Fruit fly (Drosophila melanogaster) whole organism, embryonic: ENCODE results near the gene PolG2.

Experiments used
- Atf3 ChIP-seq: fragments of 200-800 bp; sonication (Bioruptor generic); optimal IDR thresholded peaks from 3 replicates; lab custom pipeline; 2016; ENCODE audit warnings: missing biosample characterization, missing genetic modification characterization
- C15 ChIP-seq: fragments of 200-800 bp; sonication (Bioruptor generic); IDR thresholded peaks from 3 replicates; pipeline ENCODE4 v1.3.6; 2022; ENCODE audit warnings: missing biosample characterization, missing genetic modification characterization
- CG10274 ChIP-seq: fragments of 200-800 bp; sonication (Bioruptor generic); optimal IDR thresholded peaks from 3 replicates; lab custom pipeline; 2017; ENCODE audit warnings: missing biosample characterization, mild to moderate bottlenecking, missing genetic modification characterization
- CG10565 ChIP-seq: fragments of 200-800 bp; sonication (Bioruptor generic); optimal IDR thresholded peaks from 3 replicates; lab custom pipeline; 2016; ENCODE audit warnings: missing biosample characterization, mild to moderate bottlenecking, missing genetic modification characterization
- CG12104 ChIP-seq: fragments of 200-800 bp; sonication (Bioruptor generic); optimal IDR thresholded peaks from 3 replicates; lab custom pipeline; 2016; ENCODE audit warnings: missing biosample characterization, missing genetic modification characterization
- CG12219 ChIP-seq: fragments of 200-800 bp; sonication (Bioruptor generic); optimal IDR thresholded peaks from 3 replicates; lab custom pipeline; 2018; ENCODE audit warnings: missing biosample characterization, mild to moderate bottlenecking, missing genetic modification characterization
- CG1233 ChIP-seq: fragments of 200-800 bp; sonication (Bioruptor generic); optimal IDR thresholded peaks from 4 replicates; lab custom pipeline; 2018; ENCODE audit warnings: missing biosample characterization, mild to moderate bottlenecking, missing genetic modification characterization
- CG12659 ChIP-seq: fragments of 200-800 bp; sonication (Bioruptor generic); optimal IDR thresholded peaks from 3 replicates; lab custom pipeline; 2017; ENCODE audit warnings: mild to moderate bottlenecking, missing biosample characterization, missing genetic modification reagents, missing genetic modification characterization
- CG15011 ChIP-seq: fragments of 200-800 bp; sonication (Bioruptor generic); optimal IDR thresholded peaks from 3 replicates; lab custom pipeline; 2018; ENCODE audit warnings: missing biosample characterization, mild to moderate bottlenecking, missing genetic modification characterization
- CG1603 ChIP-seq: fragments of 200-800 bp; sonication (Bioruptor generic); optimal IDR thresholded peaks from 2 replicates; lab custom pipeline; 2019; ENCODE audit warnings: missing biosample characterization, mild to moderate bottlenecking, missing genetic modification characterization, moderate library complexity
- CG16813 ChIP-seq: fragments of 200-800 bp; sonication (Bioruptor generic); IDR thresholded peaks from 3 replicates; pipeline ENCODE4 v1.3.6; 2022; ENCODE audit warnings: missing biosample characterization, missing genetic modification characterization; ENCODE audit not compliant: partially characterized antibody
- CG3838 ChIP-seq: fragments of 200-800 bp; sonication (Bioruptor generic); optimal IDR thresholded peaks from 3 replicates; lab custom pipeline; 2016; ENCODE audit warnings: missing biosample characterization, missing genetic modification characterization
- CG3995 ChIP-seq: fragments of 200-800 bp; sonication (Bioruptor generic); optimal IDR thresholded peaks from 3 replicates; lab custom pipeline; 2016; ENCODE audit warnings: missing biosample characterization, missing genetic modification characterization
- CG42726 ChIP-seq: fragments of 200-800 bp; sonication (Bioruptor generic); IDR thresholded peaks from 2 replicates; pipeline ENCODE4 v1.3.6; 2022; ENCODE audit warnings: missing biosample characterization, missing genetic modification characterization; ENCODE audit not compliant: partially characterized antibody
- CG4360 ChIP-seq: fragments of 200-800 bp; sonication (Bioruptor generic); IDR thresholded peaks from 2 replicates; pipeline ENCODE4 v1.3.6; 2022; ENCODE audit warnings: missing biosample characterization, missing genetic modification characterization
- CG5180 ChIP-seq: fragments of 200-800 bp; sonication (Bioruptor generic); optimal IDR thresholded peaks from 3 replicates; lab custom pipeline; 2017; ENCODE audit warnings: missing biosample characterization, missing genetic modification characterization, mild to moderate bottlenecking, moderate library complexity, missing genetic modification reagents
- CG6175 ChIP-seq: fragments of 200-800 bp; sonication (Bioruptor generic); IDR thresholded peaks from 3 replicates; pipeline ENCODE4 v1.3.6; 2022; ENCODE audit warnings: missing biosample characterization, missing genetic modification characterization
- CG6272 ChIP-seq: fragments of 200-800 bp; sonication (Bioruptor generic); IDR thresholded peaks from 2 replicates; pipeline ENCODE4 v1.3.6; 2022; ENCODE audit warnings: missing biosample characterization, missing genetic modification characterization
- CG6854 ChIP-seq: fragments of 200-800 bp; sonication (Bioruptor generic); optimal IDR thresholded peaks from 3 replicates; lab custom pipeline; 2017; ENCODE audit warnings: missing biosample characterization, mild to moderate bottlenecking, missing genetic modification characterization
- CG8478 ChIP-seq: fragments of >200 bp; optimal IDR thresholded peaks from 2 replicates; lab custom pipeline; 2018
- CG8765 ChIP-seq: fragments of 200-800 bp; sonication (Bioruptor generic); IDR thresholded peaks from 2 replicates; pipeline ENCODE4 v1.3.6; 2022; ENCODE audit warnings: missing biosample characterization, missing genetic modification characterization
- CG8944 ChIP-seq: fragments of 200-800 bp; sonication (Bioruptor generic); optimal IDR thresholded peaks from 3 replicates; lab custom pipeline; 2016; ENCODE audit warnings: missing biosample characterization, missing genetic modification characterization
- CG9932 ChIP-seq: fragments of 200-800 bp; sonication (Bioruptor generic); IDR thresholded peaks from 2 replicates; pipeline ENCODE4 v1.3.6; 2022; ENCODE audit warnings: missing biosample characterization, missing genetic modification characterization
- CTCF ChIP-seq: fragments of 200-800 bp; sonication (Bioruptor generic); optimal IDR thresholded peaks from 2 replicates; lab custom pipeline; 2017; ENCODE audit warnings: missing biosample characterization, mild to moderate bottlenecking, missing genetic modification characterization, moderate library complexity
- Dad ChIP-seq: fragments of 200-800 bp; sonication (Bioruptor generic); optimal IDR thresholded peaks from 3 replicates; lab custom pipeline; 2016; ENCODE audit warnings: missing biosample characterization, missing genetic modification characterization
- Eip74EF ChIP-seq, 2 experiments: fragments of 200-800 bp in 1 of 2; fragments of >200 bp in 1 of 2; sonication (Bioruptor generic) in 1 of 2; optimal IDR thresholded peaks; 2 replicates each; lab custom pipeline; 2017 to 2019; ENCODE audit warnings: missing biosample characterization in 2 of 2, missing genetic modification characterization in 2 of 2, mild to moderate bottlenecking in 1 of 2, moderate library complexity in 1 of 2
- Gug ChIP-seq: fragments of 200-800 bp; sonication (Bioruptor generic); IDR thresholded peaks from 4 replicates; pipeline ENCODE4 v1.3.6; 2022; ENCODE audit warnings: missing biosample characterization, missing genetic modification characterization
- Lhr ChIP-seq: fragments of 200-800 bp; sonication (Bioruptor generic); optimal IDR thresholded peaks from 3 replicates; lab custom pipeline; 2017; ENCODE audit warnings: mild to moderate bottlenecking, missing biosample characterization, missing genetic modification reagents, missing genetic modification characterization
- Max ChIP-seq: fragments of 200-800 bp; sonication (Bioruptor generic); optimal IDR thresholded peaks from 2 replicates; lab custom pipeline; 2016; ENCODE audit warnings: missing biosample characterization, mild to moderate bottlenecking, missing genetic modification characterization
- Side ChIP-seq: fragments of 200-800 bp; sonication (Bioruptor generic); optimal IDR thresholded peaks from 2 replicates; lab custom pipeline; 2016; ENCODE audit warnings: missing biosample characterization, missing genetic modification characterization
- amos ChIP-seq: fragments of 200-800 bp; sonication (Bioruptor generic); IDR thresholded peaks from 2 replicates; pipeline ENCODE4 v1.3.6; 2022; ENCODE audit warnings: missing biosample characterization, missing genetic modification characterization; ENCODE audit not compliant: partially characterized antibody
- bowl ChIP-seq: fragments of 200-800 bp; sonication (Bioruptor generic); IDR thresholded peaks from 2 replicates; pipeline ENCODE4 v1.3.6; 2022; ENCODE audit warnings: missing biosample characterization, missing genetic modification characterization
- dmrt11E ChIP-seq: fragments of 200-800 bp; sonication (Bioruptor generic); optimal IDR thresholded peaks from 3 replicates; lab custom pipeline; 2018; ENCODE audit warnings: missing biosample characterization, mild to moderate bottlenecking, missing genetic modification characterization, moderate library complexity
- emc ChIP-seq: fragments of 200-800 bp; sonication (Bioruptor generic); optimal IDR thresholded peaks from 2 replicates; lab custom pipeline; 2016; ENCODE audit warnings: missing biosample characterization, missing genetic modification characterization
- en ChIP-seq: fragments of 200-800 bp; sonication (Bioruptor generic); optimal IDR thresholded peaks from 2 replicates; lab custom pipeline; 2016; ENCODE audit warnings: missing biosample characterization, missing genetic modification characterization
- eve ChIP-seq, 2 experiments: fragments of >200 bp; optimal IDR thresholded peaks; 2 replicates each; lab custom pipeline; 2017; ENCODE audit warnings: missing biosample characterization in 2 of 2, missing genetic modification characterization in 2 of 2
- ewg ChIP-seq: fragments of 200-800 bp; sonication (Bioruptor generic); optimal IDR thresholded peaks from 3 replicates; lab custom pipeline; 2017; ENCODE audit warnings: mild to moderate bottlenecking, missing biosample characterization, missing genetic modification reagents, missing genetic modification characterization
- fd96Cb ChIP-seq: fragments of 200-800 bp; sonication (Bioruptor generic); optimal IDR thresholded peaks from 2 replicates; lab custom pipeline; 2018; ENCODE audit warnings: missing biosample characterization, mild to moderate bottlenecking, missing genetic modification characterization, moderate library complexity
- ftz-f1 ChIP-seq: fragments of 200-800 bp; sonication (Bioruptor generic); optimal IDR thresholded peaks from 2 replicates; lab custom pipeline; 2016; ENCODE audit warnings: missing biosample characterization, missing genetic modification characterization
- gcm ChIP-seq: fragments of 200-800 bp; sonication (Bioruptor generic); optimal IDR thresholded peaks from 2 replicates; lab custom pipeline; 2019; ENCODE audit warnings: missing biosample characterization, mild to moderate bottlenecking, missing genetic modification characterization, moderate library complexity
- hkb ChIP-seq, 2 experiments: fragments of 200-800 bp in 1 of 2; fragments of >200 bp in 1 of 2; sonication (Bioruptor generic) in 1 of 2; IDR thresholded peaks in 1 of 2; optimal IDR thresholded peaks in 1 of 2; 2 replicates each; pipeline versions ENCODE4 v1.3.6 to Lab custom; 2017 to 2022; ENCODE audit warnings: missing biosample characterization in 1 of 2, missing genetic modification characterization in 1 of 2
- oc ChIP-seq: fragments of 200-800 bp; sonication (Bioruptor generic); optimal IDR thresholded peaks from 2 replicates; lab custom pipeline; 2018; ENCODE audit warnings: missing biosample characterization, mild to moderate bottlenecking, missing genetic modification characterization, moderate library complexity
- pan ChIP-seq, 4 experiments: fragments of >200 bp in 3 of 4; fragments of 200-800 bp in 1 of 4; sonication (Bioruptor generic) in 1 of 4; optimal IDR thresholded peaks in 3 of 4; IDR thresholded peaks in 1 of 4; 2 replicates each; pipeline versions ENCODE4 v1.3.6 to Lab custom; 2017 to 2022; ENCODE audit warnings: missing biosample characterization in 2 of 4, missing genetic modification characterization in 2 of 4, mixed read lengths in 1 of 4
- pho ChIP-seq: fragments of 200-800 bp; sonication (Bioruptor generic); optimal IDR thresholded peaks from 2 replicates; lab custom pipeline; 2016; ENCODE audit warnings: missing biosample characterization, missing genetic modification characterization
- phol ChIP-seq: fragments of 200-800 bp; sonication (Bioruptor generic); optimal IDR thresholded peaks from 3 replicates; lab custom pipeline; 2018; ENCODE audit warnings: missing biosample characterization, mild to moderate bottlenecking, missing genetic modification characterization, moderate library complexity
- seq ChIP-seq: fragments of 200-800 bp; sonication (Bioruptor generic); IDR thresholded peaks from 2 replicates; pipeline ENCODE4 v1.3.6; 2022; ENCODE audit warnings: missing biosample characterization, missing genetic modification characterization
- sim ChIP-seq: fragments of 200-800 bp; sonication (Bioruptor generic); IDR thresholded peaks from 2 replicates; pipeline ENCODE4 v1.3.6; 2022; ENCODE audit warnings: missing biosample characterization, missing genetic modification characterization
- slbo ChIP-seq: fragments of 200-800 bp; sonication (Bioruptor generic); IDR thresholded peaks from 2 replicates; pipeline ENCODE4 v1.3.6; 2022; ENCODE audit warnings: missing biosample characterization, missing genetic modification characterization
- tna ChIP-seq: fragments of 200-800 bp; sonication (Bioruptor generic); IDR thresholded peaks from 2 replicates; pipeline ENCODE4 v1.3.6; 2022; ENCODE audit warnings: missing biosample characterization, missing genetic modification characterization; ENCODE audit not compliant: partially characterized antibody
- tup ChIP-seq: fragments of 200-800 bp; sonication (Bioruptor generic); optimal IDR thresholded peaks from 2 replicates; lab custom pipeline; 2016; ENCODE audit warnings: missing biosample characterization, mild to moderate bottlenecking, missing genetic modification characterization, moderate library complexity
- vvl ChIP-seq: fragments of 200-800 bp; sonication (Bioruptor generic); IDR thresholded peaks from 2 replicates; pipeline ENCODE4 v1.3.6; 2022; ENCODE audit warnings: missing biosample characterization, missing genetic modification characterization

Gene PolG2

DNA sequence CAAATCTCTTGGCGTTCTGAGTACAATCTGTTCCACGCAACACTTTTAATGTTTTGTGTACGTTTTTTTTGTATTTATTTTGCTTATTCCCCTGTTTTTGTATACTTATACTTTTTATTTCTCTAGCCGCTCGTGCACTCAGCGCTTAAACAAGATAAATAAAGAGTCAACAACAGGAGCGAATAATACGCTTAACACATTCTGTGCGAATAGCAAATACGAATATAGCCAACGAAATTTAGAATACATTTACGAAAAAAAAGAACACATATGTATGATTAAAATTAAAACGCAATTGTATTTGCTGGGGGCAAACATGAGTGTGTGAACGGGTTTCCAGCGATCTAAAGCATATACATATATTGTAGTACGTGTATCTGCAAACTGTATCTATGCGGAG, 49.0 kb upstream of the PolG2 start (continued):
- no peak for TF ChIP-seq seq (GFP tag; lab: Robert Waterston, UW)
- no peak for TF ChIP-seq emc (GFP tag; lab: Kevin White, UChicago)
- TF ChIP-seq CG1233 (GFP tag; lab: Kevin White, UChicago) = peak; percentile 9
- TF ChIP-seq ftz-f1 (GFP tag; lab: Kevin White, UChicago) = no peak
- no peak for TF ChIP-seq CG42726
- no peak for TF ChIP-seq Eip74EF (GFP tag; optimal IDR thresholded peaks at IDR 0.05; lab: Kevin White, UChicago)
- TF ChIP-seq C15 (GFP tag; lab: Robert Waterston, UW) = no peak
- TF ChIP-seq CTCF (GFP tag; lab: Kevin White, UChicago) = no peak
- TF ChIP-seq Atf3 = no peak
- TF ChIP-seq tup = no peak
- TF ChIP-seq slbo (GFP tag; lab: Robert Waterston, UW) = no peak
- no peak for TF ChIP-seq CG8944
- TF ChIP-seq CG6272 = no peak
- TF ChIP-seq CG12659 (GFP tag; lab: Kevin White, UChicago) = peak; percentile 21
- no peak for TF ChIP-seq dmrt11E (tag; lab: Kevin White, UChicago)
- 0 out of 2 replicates have a peak, but pooled peaks have one; percentile 34 for TF ChIP-seq CG9932
- TF ChIP-seq CG15011 = no peak
- peak; percentile 39 for TF ChIP-seq pho (GFP tag; lab: Kevin White, UChicago)
- no peak for TF ChIP-seq gcm (GFP tag; lab: Kevin White, UChicago)
- TF ChIP-seq CG10565 = no peak
- no peak for TF ChIP-seq CG12104 (GFP tag; lab: Kevin White, UChicago)
- no peak for TF ChIP-seq CG4360
- no peak for TF ChIP-seq Side
- TF ChIP-seq sim = no peak
- no peak for TF ChIP-seq eve (GFP tag; optimal IDR thresholded peaks at IDR 0.05; lab: Kevin White, UChicago)
- TF ChIP-seq Max (GFP tag; lab: Kevin White, UChicago) = no peak
- TF ChIP-seq CG8765 (GFP tag; lab: Robert Waterston, UW) = no peak
- TF ChIP-seq CG6854 = no peak
- TF ChIP-seq CG1603 = no peak
- TF ChIP-seq fd96Cb = no peak
- TF ChIP-seq Dad (GFP tag; lab: Kevin White, UChicago) = no peak
- TF ChIP-seq phol (tag; lab: Kevin White, UChicago) = no peak
- no peak for TF ChIP-seq hkb (optimal IDR thresholded peaks at IDR 0.05; lab: Kevin White, UChicago)
- TF ChIP-seq hkb (GFP tag; IDR thresholded peaks at IDR 0.05; lab: Robert Waterston, UW) = no peak
- no peak for TF ChIP-seq CG12219
- TF ChIP-seq Lhr (GFP tag; lab: Kevin White, UChicago) = no peak
- TF ChIP-seq CG3995 (GFP tag; lab: Kevin White, UChicago) = no peak
- no peak for TF ChIP-seq CG3838 (GFP tag; lab: Kevin White, UChicago)
- TF ChIP-seq CG5180 (GFP tag; lab: Kevin White, UChicago) = no peak
- TF ChIP-seq CG16813 (GFP tag; lab: Robert Waterston, UW) = no peak
- TF ChIP-seq tna (GFP tag; lab: Robert Waterston, UW) = no peak
- no peak for TF ChIP-seq ewg (GFP tag; lab: Kevin White, UChicago)
- no peak for TF ChIP-seq vvl
- TF ChIP-seq bowl = no peak
- TF ChIP-seq Gug (GFP tag; lab: Robert Waterston, UW) = no peak
- TF ChIP-seq CG6175 (GFP tag; lab: Robert Waterston, UW) = no peak
- TF ChIP-seq pan (optimal IDR thresholded peaks at IDR 0.05; lab: Kevin White, UChicago) = no peak
- no peak for TF ChIP-seq pan (GFP tag; optimal IDR thresholded peaks at IDR 0.05 in 1 of 2, IDR thresholded peaks at IDR 0.05 in 1 of 2)
- TF ChIP-seq oc (tag; lab: Kevin White, UChicago) = no peak
- no peak for TF ChIP-seq amos (GFP tag; lab: Robert Waterston, UW)
- TF ChIP-seq CG10274 = no peak
- TF ChIP-seq CG8478 = no peak
- TF ChIP-seq en (GFP tag; lab: Kevin White, UChicago) = no peak
